Worm (Caenorhabditis elegans): ENCODE measurements around the gene C09H10.5.

Gene C09H10.5

DNA sequence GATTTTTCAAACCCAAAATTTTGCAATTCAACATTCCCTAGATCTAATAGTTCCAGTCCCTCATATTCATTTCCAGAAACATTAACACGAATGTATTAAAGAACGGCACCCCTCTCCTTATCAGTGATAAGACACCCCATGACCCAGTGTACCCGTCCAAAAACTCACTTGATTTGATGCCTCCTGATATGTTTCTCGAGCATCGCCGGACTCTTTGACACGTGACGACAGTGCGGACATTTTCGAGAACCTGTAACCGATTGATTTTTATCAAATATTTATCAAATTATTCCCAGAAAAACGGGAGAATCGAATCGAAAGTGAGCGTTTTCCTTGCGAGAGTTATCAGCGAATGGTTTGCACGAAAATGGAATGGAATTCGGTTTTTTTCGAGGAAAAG lies 47.4 kb upstream of the C09H10.5 start (continued):
- TF ChIP-seq F55B11.4 (tag; optimal IDR thresholded peaks at IDR 0.05; ENCODE audit: borderline replicate concordance, insufficient read depth): no peak
- no peak for TF ChIP-seq ceh-79 (tag; optimal IDR thresholded peaks at IDR 0.05)
- TF ChIP-seq F37B4.10 (GFP tag; IDR thresholded peaks at IDR 0.05): no peak
- TF ChIP-seq nfya-1 (tag; optimal IDR thresholded peaks at IDR 0.05; ENCODE audit: borderline replicate concordance, insufficient read depth): no peak
- no peak for TF ChIP-seq egl-44 (GFP tag; IDR thresholded peaks at IDR 0.05)
- no peak for TF ChIP-seq athp-1 (tag; optimal IDR thresholded peaks at IDR 0.05)
- no peak for TF ChIP-seq lin-40 (tag; optimal IDR thresholded peaks at IDR 0.05)

DNA sequence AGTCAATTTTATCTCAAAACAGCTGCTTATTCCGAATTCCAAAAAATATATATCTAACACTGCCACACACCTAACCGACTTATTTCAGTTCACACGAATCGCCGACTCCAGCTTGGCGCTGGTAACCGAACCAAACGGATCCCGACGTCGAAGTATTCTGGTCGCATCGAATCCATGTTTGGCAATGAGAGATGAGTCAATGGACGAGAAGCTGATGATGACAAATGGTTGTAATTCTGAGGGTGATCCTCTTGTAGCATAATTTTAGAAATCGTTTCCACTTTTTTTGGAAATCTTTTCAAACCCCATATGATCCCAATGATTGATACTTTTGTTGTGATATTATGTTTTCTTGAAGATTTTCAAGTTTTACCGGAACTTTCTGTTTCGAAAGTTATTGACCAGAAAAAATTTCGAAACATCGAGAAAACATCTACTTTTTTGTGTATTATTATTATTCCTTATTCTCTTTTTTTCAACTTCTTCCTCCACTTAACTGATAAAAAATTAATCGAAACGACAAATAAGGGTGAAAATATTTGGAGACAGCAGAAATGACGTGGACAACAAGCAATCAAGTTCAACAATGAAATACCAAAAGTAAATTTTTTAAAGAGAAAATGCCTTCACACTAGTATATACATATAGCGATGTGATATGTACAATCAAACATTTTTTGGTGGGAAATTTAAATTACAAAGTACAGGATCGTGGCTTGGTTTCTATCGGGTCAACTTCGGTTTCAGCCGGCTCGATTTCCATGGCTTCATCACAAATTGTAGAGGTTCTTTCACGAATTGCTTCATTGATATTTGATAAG lies 46.5 kb upstream of the C09H10.5 start:
- TF ChIP-seq nhr-90 (tag; optimal IDR thresholded peaks at IDR 0.05) (peak; percentile 53), snpc-4 (GFP tag; optimal IDR thresholded peaks at IDR 0.05) (no peak), snpc-4 (tag; optimal IDR thresholded peaks at IDR 0.05) (peak in 3 of 4 experiments; percentile 10 to 17 (median 16)), somi-1 (GFP tag; optimal IDR thresholded peaks at IDR 0.05) (no peak), lin-54 (GFP tag; optimal IDR thresholded peaks at IDR 0.05) (peak; percentile 34), Y56A3A.18 (GFP tag; IDR thresholded peaks at IDR 0.05) (peak; percentile 91), nfyb-1 (GFP tag; IDR thresholded peaks at IDR 0.05) (peak; percentile 89), atf-7 (tag; optimal IDR thresholded peaks at IDR 0.05) (peak; percentile 80), lag-1 (GFP tag; IDR thresholded peaks at IDR 0.05) (no peak), pbrm-1 (GFP tag; IDR thresholded peaks at IDR 0.05) (peak; percentile 70; the same call in 1 of the 2 replicates), ets-4 (GFP tag; optimal IDR thresholded peaks at IDR 0.05) (peak; percentile 12), F22D6.2 (tag; optimal IDR thresholded peaks at IDR 0.05) (peak; percentile 17), hmg-1.2 (GFP tag; IDR thresholded peaks at IDR 0.05) (0 out of 2 replicates have a peak, but pooled peaks have one; percentile 31), B0035.1 (tag; optimal IDR thresholded peaks at IDR 0.05) (peak; percentile 26), mcd-1 (GFP tag; IDR thresholded peaks at IDR 0.05) (peak; percentile 63), egl-44 (GFP tag; IDR thresholded peaks at IDR 0.05) (peak; percentile 40; the same call in 1 of the 2 replicates), attf-6 (GFP tag; IDR thresholded peaks at IDR 0.05) (0 out of 2 replicates have a peak, but pooled peaks have one; percentile 10), dox-1 (GFP tag; IDR thresholded peaks at IDR 0.05) (no peak; the same call in 1 of the 2 replicates), T26A5.8 (tag; optimal IDR thresholded peaks at IDR 0.05) (no peak), F10E7.11 (tag; optimal IDR thresholded peaks at IDR 0.05) (peak; percentile 52), repo-1 (tag; optimal IDR thresholded peaks at IDR 0.05) (peak; percentile 91), attf-5 (GFP tag; optimal IDR thresholded peaks at IDR 0.05) (peak; percentile 8), ztf-25 (GFP tag; IDR thresholded peaks at IDR 0.05) (0 out of 2 replicates have a peak, but pooled peaks have one; percentile 10), let-607 (tag; optimal IDR thresholded peaks at IDR 0.05) (peak; percentile 32 to 64), cebp-1 (GFP tag; IDR thresholded peaks at IDR 0.05) (peak; percentile 46; the same call in 1 of the 2 replicates), cebp-1 (tag; optimal IDR thresholded peaks at IDR 0.05) (peak; percentile 76), lsl-1 (GFP tag; optimal IDR thresholded peaks at IDR 0.05) (no peak), sea-2 (GFP tag; IDR thresholded peaks at IDR 0.05) (no peak), lin-40 (tag; optimal IDR thresholded peaks at IDR 0.05) (peak; percentile 10), madf-3 (GFP tag; IDR thresholded peaks at IDR 0.05) (peak; percentile 77), Y95B8A.8 (GFP tag; IDR thresholded peaks at IDR 0.05) (peak; percentile 87), C17E4.6 (GFP tag; IDR thresholded peaks at IDR 0.05) (no peak), dpff-1 (tag; optimal IDR thresholded peaks at IDR 0.05) (peak; percentile 48), chd-7 (tag; optimal IDR thresholded peaks at IDR 0.05) (peak; percentile 76), Y53G8AR.9 (GFP tag; conservative IDR thresholded peaks at IDR 0.05) (peak; percentile 95), ztf-26 (tag; optimal IDR thresholded peaks at IDR 0.05) (no peak), nhr-80 (tag; optimal IDR thresholded peaks at IDR 0.05) (peak; percentile 24), cebp-2 (GFP tag; IDR thresholded peaks at IDR 0.05) (0 out of 2 replicates have a peak, but pooled peaks have one; percentile 29), K12H6.12 (tag; optimal IDR thresholded peaks at IDR 0.05) (no peak), madf-10 (tag; optimal IDR thresholded peaks at IDR 0.05) (peak; percentile 36)
